Fruit fly (Drosophila melanogaster) whole organism, embryonic: ENCODE results near the gene r-cup.

ENCODE experiments used
- Antp ChIP-seq: fragments of 200-800 bp; sonication (Bioruptor generic); optimal IDR thresholded peaks from 3 replicates; lab custom pipeline; 2016; ENCODE audit warnings: missing biosample characterization, missing genetic modification characterization
- CG10209 ChIP-seq: fragments of 200-800 bp; sonication (Bioruptor generic); optimal IDR thresholded peaks from 3 replicates; lab custom pipeline; 2017; ENCODE audit warnings: missing biosample characterization, mild to moderate bottlenecking, missing genetic modification characterization, missing genetic modification reagents
- CG10321 ChIP-seq: fragments of 200-800 bp; sonication (Bioruptor generic); IDR thresholded peaks from 2 replicates; pipeline ENCODE4 v1.3.6; 2022; ENCODE audit warnings: missing biosample characterization, missing genetic modification characterization
- CG10462 ChIP-seq: fragments of 200-800 bp; sonication (Bioruptor generic); optimal IDR thresholded peaks from 2 replicates; lab custom pipeline; 2016; ENCODE audit warnings: missing biosample characterization, missing genetic modification characterization
- CG10654 ChIP-seq: fragments of 200-800 bp; sonication (Bioruptor generic); optimal IDR thresholded peaks from 2 replicates; lab custom pipeline; 2016; ENCODE audit warnings: missing biosample characterization, missing genetic modification characterization
- CG12236 ChIP-seq: fragments of 200-800 bp; sonication (Bioruptor generic); optimal IDR thresholded peaks from 2 replicates; lab custom pipeline; 2016; ENCODE audit warnings: missing biosample characterization, missing genetic modification characterization
- CG12299 ChIP-seq: fragments of 200-800 bp; sonication (Bioruptor generic); optimal IDR thresholded peaks from 2 replicates; lab custom pipeline; 2018; ENCODE audit warnings: missing biosample characterization, mild to moderate bottlenecking, missing genetic modification characterization
- CG16779 ChIP-seq: fragments of 200-800 bp; sonication (Bioruptor generic); IDR thresholded peaks from 2 replicates; pipeline ENCODE4 v1.3.6; 2022; ENCODE audit warnings: missing biosample characterization, missing genetic modification characterization
- CG16863 ChIP-seq: fragments of 200-800 bp; sonication (Bioruptor generic); optimal IDR thresholded peaks from 3 replicates; lab custom pipeline; 2016; ENCODE audit warnings: missing biosample characterization, missing genetic modification characterization
- CG17359 ChIP-seq: fragments of 200-800 bp; sonication (Bioruptor generic); optimal IDR thresholded peaks from 3 replicates; lab custom pipeline; 2018; ENCODE audit warnings: missing biosample characterization, mild to moderate bottlenecking, missing genetic modification characterization, moderate library complexity
- CG17829 ChIP-seq: fragments of 200-800 bp; optimal IDR thresholded peaks from 2 replicates; lab custom pipeline; 2019; ENCODE audit warnings: missing biosample characterization, mild to moderate bottlenecking, missing genetic modification characterization, moderate library complexity
- CG18476 ChIP-seq: fragments of 200-800 bp; sonication (Bioruptor generic); optimal IDR thresholded peaks from 2 replicates; lab custom pipeline; 2016; ENCODE audit warnings: missing biosample characterization, mild to moderate bottlenecking, missing genetic modification characterization
- CG2202 ChIP-seq: fragments of 200-800 bp; sonication (Bioruptor generic); optimal IDR thresholded peaks from 2 replicates; lab custom pipeline; 2018; ENCODE audit warnings: missing biosample characterization, mild to moderate bottlenecking, missing genetic modification characterization
- CG30431 ChIP-seq: fragments of 200-800 bp; sonication (Bioruptor generic); optimal IDR thresholded peaks from 2 replicates; lab custom pipeline; 2017; ENCODE audit warnings: missing biosample characterization, missing genetic modification characterization
- CG43689 ChIP-seq: fragments of 200-800 bp; sonication (Bioruptor generic); IDR thresholded peaks from 2 replicates; pipeline ENCODE4 v1.3.6; 2022; ENCODE audit warnings: missing biosample characterization, missing genetic modification characterization
- CG5180 ChIP-seq: fragments of 200-800 bp; sonication (Bioruptor generic); optimal IDR thresholded peaks from 3 replicates; lab custom pipeline; 2017; ENCODE audit warnings: missing biosample characterization, missing genetic modification characterization, mild to moderate bottlenecking, moderate library complexity, missing genetic modification reagents
- CG6689 ChIP-seq: fragments of 200-800 bp; sonication (Bioruptor generic); IDR thresholded peaks from 2 replicates; pipeline ENCODE4 v1.3.6; 2022; ENCODE audit warnings: missing biosample characterization, missing genetic modification characterization
- CG9727 ChIP-seq: fragments of 200-800 bp; sonication (Bioruptor generic); optimal IDR thresholded peaks from 3 replicates; lab custom pipeline; 2017; ENCODE audit warnings: missing biosample characterization, mild to moderate bottlenecking, missing genetic modification characterization
- CG9817 ChIP-seq: fragments of 200-800 bp; sonication (Bioruptor generic); optimal IDR thresholded peaks from 2 replicates; lab custom pipeline; 2018; ENCODE audit warnings: missing biosample characterization, mild to moderate bottlenecking, missing genetic modification characterization, moderate library complexity
- Chrac-16 ChIP-seq: fragments of 200-800 bp; sonication (Bioruptor generic); optimal IDR thresholded peaks from 3 replicates; lab custom pipeline; 2016; ENCODE audit warnings: missing biosample characterization, missing genetic modification characterization
- Dad ChIP-seq: fragments of 200-800 bp; sonication (Bioruptor generic); optimal IDR thresholded peaks from 3 replicates; lab custom pipeline; 2016; ENCODE audit warnings: missing biosample characterization, missing genetic modification characterization
- Deaf1 ChIP-seq: fragments of 200-800 bp; optimal IDR thresholded peaks from 3 replicates; lab custom pipeline; 2019; ENCODE audit warnings: missing biosample characterization, mild to moderate bottlenecking, missing genetic modification characterization, moderate library complexity
- Dll ChIP-seq: fragments of 200-800 bp; sonication (Bioruptor generic); IDR thresholded peaks from 4 replicates; pipeline ENCODE4 v1.3.6; 2022; ENCODE audit warnings: missing biosample characterization, missing genetic modification characterization; ENCODE audit not compliant: partially characterized antibody
- E2f1 ChIP-seq: fragments of 200-800 bp; sonication (Bioruptor generic); IDR thresholded peaks from 2 replicates; pipeline ENCODE4 v1.3.6; 2022; ENCODE audit warnings: missing biosample characterization, missing genetic modification characterization
- Eip74EF ChIP-seq, 2 experiments: fragments of 200-800 bp in 1 of 2; fragments of >200 bp in 1 of 2; sonication (Bioruptor generic) in 1 of 2; optimal IDR thresholded peaks; 2 replicates each; lab custom pipeline; 2017 to 2019; ENCODE audit warnings: missing biosample characterization in 2 of 2, missing genetic modification characterization in 2 of 2, mild to moderate bottlenecking in 1 of 2, moderate library complexity in 1 of 2
- Gug ChIP-seq: fragments of 200-800 bp; sonication (Bioruptor generic); IDR thresholded peaks from 4 replicates; pipeline ENCODE4 v1.3.6; 2022; ENCODE audit warnings: missing biosample characterization, missing genetic modification characterization
- Hmr ChIP-seq: fragments of 200-800 bp; sonication (Bioruptor generic); optimal IDR thresholded peaks from 3 replicates; lab custom pipeline; 2017; ENCODE audit warnings: mild to moderate bottlenecking, missing biosample characterization, missing genetic modification reagents, missing genetic modification characterization
- Hr3 ChIP-seq: fragments of 200-800 bp; sonication (Bioruptor generic); optimal IDR thresholded peaks from 3 replicates; lab custom pipeline; 2016; ENCODE audit warnings: missing biosample characterization, missing genetic modification characterization
- Hsf ChIP-seq: fragments of 200-800 bp; sonication (Bioruptor generic); optimal IDR thresholded peaks from 3 replicates; lab custom pipeline; 2016; ENCODE audit warnings: missing biosample characterization, missing genetic modification characterization
- Max ChIP-seq: fragments of 200-800 bp; sonication (Bioruptor generic); optimal IDR thresholded peaks from 2 replicates; lab custom pipeline; 2016; ENCODE audit warnings: missing biosample characterization, mild to moderate bottlenecking, missing genetic modification characterization
- Nf-YC ChIP-seq: fragments of 200-800 bp; optimal IDR thresholded peaks from 3 replicates; lab custom pipeline; 2019; ENCODE audit warnings: missing biosample characterization, mild to moderate bottlenecking, missing genetic modification characterization, moderate library complexity
- Pdp1 ChIP-seq, 2 experiments: fragments of 200-800 bp; sonication (Bioruptor generic); optimal IDR thresholded peaks; 3 replicates each; lab custom pipeline; 2016; ENCODE audit warnings: missing biosample characterization in 2 of 2, missing genetic modification characterization in 2 of 2, mild to moderate bottlenecking in 1 of 2, moderate library complexity in 1 of 2
- Sin3A ChIP-seq: fragments of >200 bp; optimal IDR thresholded peaks from 2 replicates; lab custom pipeline; 2018
- Six4 ChIP-seq: fragments of 200-800 bp; sonication (Bioruptor generic); optimal IDR thresholded peaks from 2 replicates; lab custom pipeline; 2016; ENCODE audit warnings: missing biosample characterization, missing genetic modification characterization
- abd-A ChIP-seq: fragments of 200-800 bp; sonication (Bioruptor generic); optimal IDR thresholded peaks from 3 replicates; lab custom pipeline; 2019; ENCODE audit warnings: missing biosample characterization, mild to moderate bottlenecking, missing genetic modification characterization, moderate library complexity
- amos ChIP-seq: fragments of 200-800 bp; sonication (Bioruptor generic); IDR thresholded peaks from 2 replicates; pipeline ENCODE4 v1.3.6; 2022; ENCODE audit warnings: missing biosample characterization, missing genetic modification characterization; ENCODE audit not compliant: partially characterized antibody
- cad ChIP-seq: fragments of >200 bp; optimal IDR thresholded peaks from 2 replicates; lab custom pipeline; 2017; ENCODE audit warnings: missing biosample characterization, missing genetic modification characterization
- eve ChIP-seq, 2 experiments: fragments of >200 bp; optimal IDR thresholded peaks; 2 replicates each; lab custom pipeline; 2017; ENCODE audit warnings: missing biosample characterization in 2 of 2, missing genetic modification characterization in 2 of 2
- gsb-n ChIP-seq: fragments of 200-800 bp; sonication (Bioruptor generic); optimal IDR thresholded peaks from 3 replicates; lab custom pipeline; 2018; ENCODE audit warnings: missing biosample characterization, mild to moderate bottlenecking, missing genetic modification characterization
- hkb ChIP-seq, 2 experiments: fragments of 200-800 bp in 1 of 2; fragments of >200 bp in 1 of 2; sonication (Bioruptor generic) in 1 of 2; IDR thresholded peaks in 1 of 2; optimal IDR thresholded peaks in 1 of 2; 2 replicates each; pipeline versions ENCODE4 v1.3.6 to Lab custom; 2017 to 2022; ENCODE audit warnings: missing biosample characterization in 1 of 2, missing genetic modification characterization in 1 of 2
- nau ChIP-seq: fragments of 200-800 bp; sonication (Bioruptor generic); optimal IDR thresholded peaks from 3 replicates; lab custom pipeline; 2017; ENCODE audit warnings: missing biosample characterization, mild to moderate bottlenecking, missing genetic modification characterization, missing genetic modification reagents
- nerfin-1 ChIP-seq: fragments of 200-800 bp; sonication (Bioruptor generic); optimal IDR thresholded peaks from 3 replicates; lab custom pipeline; 2019; ENCODE audit warnings: missing biosample characterization, mild to moderate bottlenecking, missing genetic modification characterization, moderate library complexity
- pita ChIP-seq: fragments of 200-800 bp; sonication (Bioruptor generic); optimal IDR thresholded peaks from 2 replicates; lab custom pipeline; 2017; ENCODE audit warnings: missing biosample characterization, mild to moderate bottlenecking, missing genetic modification characterization
- pnt ChIP-seq: fragments of 200-800 bp; sonication (Bioruptor generic); optimal IDR thresholded peaks from 3 replicates; lab custom pipeline; 2016; ENCODE audit warnings: missing biosample characterization, missing genetic modification characterization
- sd ChIP-seq: fragments of 200-800 bp; sonication (Bioruptor generic); optimal IDR thresholded peaks from 3 replicates; lab custom pipeline; 2018; ENCODE audit warnings: missing biosample characterization, mild to moderate bottlenecking, missing genetic modification characterization, moderate library complexity
- sr ChIP-seq: fragments of 200-800 bp; sonication (Bioruptor generic); IDR thresholded peaks from 3 replicates; pipeline ENCODE4 v1.3.6; 2022; ENCODE audit warnings: missing biosample characterization, missing genetic modification characterization
- tio ChIP-seq: fragments of 200-800 bp; sonication (Bioruptor generic); optimal IDR thresholded peaks from 2 replicates; lab custom pipeline; 2017; ENCODE audit warnings: missing biosample characterization, missing genetic modification characterization, inconsistent platforms
- toy ChIP-seq: fragments of 200-800 bp; sonication (Bioruptor generic); IDR thresholded peaks from 2 replicates; pipeline ENCODE4 v1.3.6; 2022; ENCODE audit warnings: missing biosample characterization, missing genetic modification characterization
- unpg ChIP-seq: fragments of 200-800 bp; sonication (Bioruptor generic); optimal IDR thresholded peaks from 3 replicates; lab custom pipeline; 2018; ENCODE audit warnings: missing biosample characterization, mild to moderate bottlenecking, missing genetic modification characterization, moderate library complexity
- z ChIP-seq: fragments of 200-800 bp; sonication (Bioruptor generic); IDR thresholded peaks from 3 replicates; pipeline ENCODE4 v1.3.6; 2022; ENCODE audit warnings: missing biosample characterization, missing genetic modification characterization

r-cup gene

dm6 chrX:21058991-21059390 lies 33.3 kb upstream of the r-cup start (continued):
- TF ChIP-seq CG10321 (GFP tag; lab: Robert Waterston, UW) (0 out of 2 replicates have a peak, but pooled peaks have one; percentile 56), sr (GFP tag; lab: Robert Waterston, UW) (no peak; the same call in 2 of the 3 replicates), Six4 (GFP tag; lab: Kevin White, UChicago) (peak; percentile 79), Max (GFP tag; lab: Kevin White, UChicago) (peak; percentile 61), pnt (GFP tag; lab: Kevin White, UChicago) (peak; percentile 90), Sin3A (lab: Kevin White, UChicago) (no peak), CG10209 (GFP tag; lab: Kevin White, UChicago) (peak; percentile 87), Dll (GFP tag; lab: Robert Waterston, UW) (no peak), pita (GFP tag; lab: Kevin White, UChicago) (no peak), toy (no peak), CG12236 (GFP tag; lab: Kevin White, UChicago) (peak; percentile 65), Antp (peak; percentile 91), abd-A (tag; lab: Kevin White, UChicago) (peak; percentile 79), z (GFP tag; lab: Robert Waterston, UW) (no peak), unpg (GFP tag; lab: Kevin White, UChicago) (peak; percentile 96), Hr3 (GFP tag; lab: Kevin White, UChicago) (peak; percentile 87), gsb-n (peak; percentile 90), CG2202 (tag; lab: Kevin White, UChicago) (peak; percentile 84), amos (GFP tag; lab: Robert Waterston, UW) (no peak), Eip74EF (GFP tag; optimal IDR thresholded peaks at IDR 0.05; lab: Kevin White, UChicago) (peak in 1 of 2 experiments; percentile 94), eve (GFP tag; optimal IDR thresholded peaks at IDR 0.05; lab: Kevin White, UChicago) (peak in 1 of 2 experiments; percentile 96), Deaf1 (tag; lab: Kevin White, UChicago) (peak; percentile 58), CG5180 (GFP tag; lab: Kevin White, UChicago) (peak; percentile 72), Chrac-16 (GFP tag; lab: Kevin White, UChicago) (peak; percentile 84), hkb (optimal IDR thresholded peaks at IDR 0.05; lab: Kevin White, UChicago) (no peak), hkb (GFP tag; IDR thresholded peaks at IDR 0.05; lab: Robert Waterston, UW) (peak; percentile 89), CG30431 (GFP tag; lab: Kevin White, UChicago) (peak; percentile 88), CG10654 (peak; percentile 85), tio (peak; percentile 82), E2f1 (GFP tag; lab: Robert Waterston, UW) (peak; percentile 72), sd (tag; lab: Kevin White, UChicago) (peak; percentile 72), CG6689 (peak; percentile 82), Hsf (GFP tag; lab: Kevin White, UChicago) (peak; percentile 91), CG16863 (GFP tag; lab: Kevin White, UChicago) (peak; percentile 92), CG12299 (tag; lab: Kevin White, UChicago) (peak; percentile 88), CG43689 (GFP tag; lab: Robert Waterston, UW) (peak; percentile 80), Pdp1 (GFP tag; optimal IDR thresholded peaks at IDR 0.05; lab: Kevin White, UChicago) (peak; percentile 88 to 91), CG9817 (tag; lab: Kevin White, UChicago) (peak; percentile 91), CG18476 (GFP tag; lab: Kevin White, UChicago) (peak; percentile 80), CG9727 (GFP tag; lab: Kevin White, UChicago) (peak; percentile 81), Dad (GFP tag; lab: Kevin White, UChicago) (peak; percentile 93), CG17359 (peak; percentile 93), Hmr (GFP tag; lab: Kevin White, UChicago) (peak; percentile 85), Nf-YC (tag; lab: Kevin White, UChicago) (peak; percentile 58), CG16779 (GFP tag; lab: Robert Waterston, UW) (peak; percentile 68; the same call in 1 of the 2 replicates), cad (GFP tag; lab: Kevin White, UChicago) (no peak), CG17829 (tag; lab: Kevin White, UChicago) (peak; percentile 86), Gug (peak; percentile 69), nau (peak; percentile 71), nerfin-1 (tag; lab: Kevin White, UChicago) (peak; percentile 87), CG10462 (GFP tag; lab: Kevin White, UChicago) (peak; percentile 85)
